Fruit fly (Drosophila melanogaster) whole organism, embryonic: ENCODE data around the gene ct.

Experiments used
- Antp ChIP-seq: fragments of 200-800 bp; sonication (Bioruptor generic); optimal IDR thresholded peaks from 3 replicates; lab custom pipeline; 2016; ENCODE audit warnings: missing biosample characterization, missing genetic modification characterization
- Asciz ChIP-seq: fragments of 200-800 bp; sonication (Bioruptor generic); optimal IDR thresholded peaks from 2 replicates; lab custom pipeline; 2017; ENCODE audit warnings: missing biosample characterization, mild to moderate bottlenecking, missing genetic modification characterization, missing genetic modification reagents
- B-H2 ChIP-seq: fragments of 200-800 bp; sonication (Bioruptor generic); optimal IDR thresholded peaks from 2 replicates; lab custom pipeline; 2018; ENCODE audit warnings: missing biosample characterization, mild to moderate bottlenecking, missing genetic modification characterization
- Bdp1 ChIP-seq: fragments of 200-800 bp; sonication (Bioruptor generic); optimal IDR thresholded peaks from 3 replicates; lab custom pipeline; 2016; ENCODE audit warnings: missing biosample characterization, missing genetic modification characterization
- CG10209 ChIP-seq: fragments of 200-800 bp; sonication (Bioruptor generic); optimal IDR thresholded peaks from 3 replicates; lab custom pipeline; 2017; ENCODE audit warnings: missing biosample characterization, mild to moderate bottlenecking, missing genetic modification characterization, missing genetic modification reagents
- CG11398 ChIP-seq: fragments of 200-800 bp; sonication (Bioruptor generic); optimal IDR thresholded peaks from 2 replicates; lab custom pipeline; 2016; ENCODE audit warnings: missing biosample characterization, missing genetic modification characterization
- CG11456 ChIP-seq: fragments of 200-800 bp; sonication (Bioruptor generic); IDR thresholded peaks from 3 replicates; pipeline ENCODE4 v1.3.6; 2022; ENCODE audit warnings: missing biosample characterization, missing genetic modification characterization
- CG12071 ChIP-seq: fragments of 200-800 bp; sonication (Bioruptor generic); optimal IDR thresholded peaks from 3 replicates; lab custom pipeline; 2018; ENCODE audit warnings: missing biosample characterization, mild to moderate bottlenecking, missing genetic modification characterization
- CG12155 ChIP-seq: fragments of 200-800 bp; sonication (Bioruptor generic); optimal IDR thresholded peaks from 3 replicates; lab custom pipeline; 2016; ENCODE audit warnings: missing biosample characterization, missing genetic modification characterization
- CG12299 ChIP-seq: fragments of 200-800 bp; sonication (Bioruptor generic); optimal IDR thresholded peaks from 2 replicates; lab custom pipeline; 2018; ENCODE audit warnings: missing biosample characterization, mild to moderate bottlenecking, missing genetic modification characterization
- CG1233 ChIP-seq: fragments of 200-800 bp; sonication (Bioruptor generic); optimal IDR thresholded peaks from 4 replicates; lab custom pipeline; 2018; ENCODE audit warnings: missing biosample characterization, mild to moderate bottlenecking, missing genetic modification characterization
- CG12744 ChIP-seq: fragments of 200-800 bp; sonication (Bioruptor generic); optimal IDR thresholded peaks from 2 replicates; lab custom pipeline; 2016; ENCODE audit warnings: missing biosample characterization, missing genetic modification characterization
- CG16815 ChIP-seq: fragments of 200-800 bp; sonication (Bioruptor generic); optimal IDR thresholded peaks from 3 replicates; lab custom pipeline; 2017; ENCODE audit warnings: missing biosample characterization, mild to moderate bottlenecking, missing genetic modification characterization
- CG30403 ChIP-seq: fragments of 200-800 bp; sonication (Bioruptor generic); optimal IDR thresholded peaks from 3 replicates; lab custom pipeline; 2016; ENCODE audit warnings: missing biosample characterization, missing genetic modification characterization
- CG30431 ChIP-seq: fragments of 200-800 bp; sonication (Bioruptor generic); optimal IDR thresholded peaks from 2 replicates; lab custom pipeline; 2017; ENCODE audit warnings: missing biosample characterization, missing genetic modification characterization
- CG31441 ChIP-seq: fragments of 200-800 bp; sonication (Bioruptor generic); IDR thresholded peaks from 2 replicates; pipeline ENCODE4 v1.3.6; 2022; ENCODE audit warnings: missing biosample characterization, missing genetic modification characterization
- CG34422 ChIP-seq: fragments of 200-800 bp; sonication (Bioruptor generic); IDR thresholded peaks from 3 replicates; pipeline ENCODE4 v1.3.6; 2022; ENCODE audit warnings: missing biosample characterization, missing genetic modification characterization
- CG43689 ChIP-seq: fragments of 200-800 bp; sonication (Bioruptor generic); IDR thresholded peaks from 2 replicates; pipeline ENCODE4 v1.3.6; 2022; ENCODE audit warnings: missing biosample characterization, missing genetic modification characterization
- CG7372 ChIP-seq: fragments of 200-800 bp; sonication (Bioruptor generic); IDR thresholded peaks from 2 replicates; pipeline ENCODE4 v1.3.6; 2022; ENCODE audit warnings: missing biosample characterization, missing genetic modification characterization
- CG7839 ChIP-seq: fragments of 200-800 bp; sonication (Bioruptor generic); optimal IDR thresholded peaks from 3 replicates; lab custom pipeline; 2018; ENCODE audit warnings: missing biosample characterization, mild to moderate bottlenecking, missing genetic modification characterization, moderate library complexity
- CG8359 ChIP-seq: fragments of 200-800 bp; sonication (Bioruptor generic); optimal IDR thresholded peaks from 2 replicates; lab custom pipeline; 2017; ENCODE audit warnings: missing biosample characterization, mild to moderate bottlenecking, missing genetic modification characterization, borderline replicate concordance
- CG8765 ChIP-seq: fragments of 200-800 bp; sonication (Bioruptor generic); IDR thresholded peaks from 2 replicates; pipeline ENCODE4 v1.3.6; 2022; ENCODE audit warnings: missing biosample characterization, missing genetic modification characterization
- CG9437 ChIP-seq: fragments of 200-800 bp; sonication (Bioruptor generic); optimal IDR thresholded peaks from 2 replicates; lab custom pipeline; 2018; ENCODE audit warnings: missing biosample characterization, mild to moderate bottlenecking, missing genetic modification characterization
- CrebB ChIP-seq: fragments of 200-800 bp; sonication (Bioruptor generic); optimal IDR thresholded peaks from 3 replicates; lab custom pipeline; 2018; ENCODE audit warnings: missing biosample characterization, mild to moderate bottlenecking, missing genetic modification characterization
- Dll ChIP-seq: fragments of 200-800 bp; sonication (Bioruptor generic); IDR thresholded peaks from 4 replicates; pipeline ENCODE4 v1.3.6; 2022; ENCODE audit warnings: missing biosample characterization, missing genetic modification characterization; ENCODE audit not compliant: partially characterized antibody
- GATAe ChIP-seq: fragments of 200-800 bp; sonication (Bioruptor generic); conservative IDR thresholded peaks from 2 replicates; pipeline ENCODE4 v1.3.6; 2022; ENCODE audit warnings: missing biosample characterization, missing genetic modification characterization
- HLH3B ChIP-seq: fragments of 200-800 bp; sonication (Bioruptor generic); IDR thresholded peaks from 2 replicates; pipeline ENCODE4 v1.3.6; 2022; ENCODE audit warnings: missing biosample characterization, missing genetic modification characterization
- HmgZ ChIP-seq: fragments of 200-800 bp; sonication (Bioruptor generic); optimal IDR thresholded peaks from 2 replicates; lab custom pipeline; 2018; ENCODE audit warnings: missing biosample characterization, mild to moderate bottlenecking, missing genetic modification characterization
- MBD-R2 ChIP-seq: fragments of 200-800 bp; sonication (Bioruptor generic); IDR thresholded peaks from 2 replicates; pipeline ENCODE4 v1.3.6; 2022; ENCODE audit warnings: missing biosample characterization, missing genetic modification characterization
- Nf-YC ChIP-seq: fragments of 200-800 bp; optimal IDR thresholded peaks from 3 replicates; lab custom pipeline; 2019; ENCODE audit warnings: missing biosample characterization, mild to moderate bottlenecking, missing genetic modification characterization, moderate library complexity
- Pdp1 ChIP-seq, 2 experiments: fragments of 200-800 bp; sonication (Bioruptor generic); optimal IDR thresholded peaks; 3 replicates each; lab custom pipeline; 2016; ENCODE audit warnings: missing biosample characterization in 2 of 2, missing genetic modification characterization in 2 of 2, mild to moderate bottlenecking in 1 of 2, moderate library complexity in 1 of 2
- Rfx ChIP-seq: fragments of 200-800 bp; sonication (Bioruptor generic); IDR thresholded peaks from 2 replicates; pipeline ENCODE4 v1.3.6; 2022; ENCODE audit warnings: missing biosample characterization, missing genetic modification characterization
- Spps ChIP-seq: fragments of 200-800 bp; sonication (Bioruptor generic); optimal IDR thresholded peaks from 2 replicates; lab custom pipeline; 2018; ENCODE audit warnings: missing biosample characterization, mild to moderate bottlenecking, missing genetic modification characterization
- Xrp1 ChIP-seq: fragments of 200-800 bp; sonication (Bioruptor generic); IDR thresholded peaks from 2 replicates; pipeline ENCODE4 v1.3.6; 2022; ENCODE audit warnings: missing biosample characterization, missing genetic modification characterization
- ac ChIP-seq: fragments of 200-800 bp; sonication (Bioruptor generic); optimal IDR thresholded peaks from 3 replicates; lab custom pipeline; 2017; ENCODE audit warnings: missing biosample characterization, mild to moderate bottlenecking, missing genetic modification characterization
- cas ChIP-seq: fragments of 200-800 bp; sonication (Bioruptor generic); IDR thresholded peaks from 2 replicates; pipeline ENCODE4 v1.3.6; 2022; ENCODE audit warnings: missing biosample characterization, missing genetic modification characterization
- cg ChIP-seq: fragments of 200-800 bp; sonication (Bioruptor generic); optimal IDR thresholded peaks from 3 replicates; lab custom pipeline; 2019; ENCODE audit warnings: missing biosample characterization, mild to moderate bottlenecking, missing genetic modification characterization, moderate library complexity
- crol ChIP-seq: fragments of 200-800 bp; sonication (Bioruptor generic); IDR thresholded peaks from 2 replicates; pipeline ENCODE4 v1.3.6; 2022; ENCODE audit warnings: missing biosample characterization, missing genetic modification characterization
- fru ChIP-seq: fragments of >200 bp; optimal IDR thresholded peaks from 2 replicates; lab custom pipeline; 2017
- hth ChIP-seq: fragments of >200 bp; optimal IDR thresholded peaks from 2 replicates; lab custom pipeline; 2017; ENCODE audit warnings: inconsistent platforms
- kay ChIP-seq: fragments of 200-800 bp; sonication (Bioruptor generic); optimal IDR thresholded peaks from 2 replicates; lab custom pipeline; 2016; ENCODE audit warnings: missing biosample characterization, missing genetic modification characterization
- nom ChIP-seq: fragments of 200-800 bp; sonication (Bioruptor generic); optimal IDR thresholded peaks from 2 replicates; lab custom pipeline; 2017; ENCODE audit warnings: missing biosample characterization, missing genetic modification characterization, mild to moderate bottlenecking, moderate library complexity, missing genetic modification reagents
- oc ChIP-seq: fragments of 200-800 bp; sonication (Bioruptor generic); optimal IDR thresholded peaks from 2 replicates; lab custom pipeline; 2018; ENCODE audit warnings: missing biosample characterization, mild to moderate bottlenecking, missing genetic modification characterization, moderate library complexity
- psq ChIP-seq: fragments of 200-800 bp; sonication (Bioruptor generic); optimal IDR thresholded peaks from 2 replicates; lab custom pipeline; 2017; ENCODE audit warnings: missing biosample characterization, missing genetic modification characterization
- pum ChIP-seq: fragments of 200-800 bp; sonication (Bioruptor generic); optimal IDR thresholded peaks from 2 replicates; lab custom pipeline; 2016; ENCODE audit warnings: missing biosample characterization, missing genetic modification characterization
- slp2 ChIP-seq: fragments of 200-800 bp; sonication (Bioruptor generic); optimal IDR thresholded peaks from 2 replicates; lab custom pipeline; 2016; ENCODE audit warnings: missing biosample characterization, missing genetic modification characterization
- ssp ChIP-seq: fragments of 200-800 bp; sonication (Bioruptor generic); IDR thresholded peaks from 2 replicates; pipeline ENCODE4 v1.3.6; 2022; ENCODE audit warnings: missing biosample characterization, missing genetic modification characterization
- toy ChIP-seq: fragments of 200-800 bp; sonication (Bioruptor generic); IDR thresholded peaks from 2 replicates; pipeline ENCODE4 v1.3.6; 2022; ENCODE audit warnings: missing biosample characterization, missing genetic modification characterization
- twi ChIP-seq: fragments of 200-800 bp; optimal IDR thresholded peaks from 2 replicates; lab custom pipeline; 2019; ENCODE audit warnings: missing biosample characterization, mild to moderate bottlenecking, missing genetic modification characterization, moderate library complexity

The ct gene

DNA sequence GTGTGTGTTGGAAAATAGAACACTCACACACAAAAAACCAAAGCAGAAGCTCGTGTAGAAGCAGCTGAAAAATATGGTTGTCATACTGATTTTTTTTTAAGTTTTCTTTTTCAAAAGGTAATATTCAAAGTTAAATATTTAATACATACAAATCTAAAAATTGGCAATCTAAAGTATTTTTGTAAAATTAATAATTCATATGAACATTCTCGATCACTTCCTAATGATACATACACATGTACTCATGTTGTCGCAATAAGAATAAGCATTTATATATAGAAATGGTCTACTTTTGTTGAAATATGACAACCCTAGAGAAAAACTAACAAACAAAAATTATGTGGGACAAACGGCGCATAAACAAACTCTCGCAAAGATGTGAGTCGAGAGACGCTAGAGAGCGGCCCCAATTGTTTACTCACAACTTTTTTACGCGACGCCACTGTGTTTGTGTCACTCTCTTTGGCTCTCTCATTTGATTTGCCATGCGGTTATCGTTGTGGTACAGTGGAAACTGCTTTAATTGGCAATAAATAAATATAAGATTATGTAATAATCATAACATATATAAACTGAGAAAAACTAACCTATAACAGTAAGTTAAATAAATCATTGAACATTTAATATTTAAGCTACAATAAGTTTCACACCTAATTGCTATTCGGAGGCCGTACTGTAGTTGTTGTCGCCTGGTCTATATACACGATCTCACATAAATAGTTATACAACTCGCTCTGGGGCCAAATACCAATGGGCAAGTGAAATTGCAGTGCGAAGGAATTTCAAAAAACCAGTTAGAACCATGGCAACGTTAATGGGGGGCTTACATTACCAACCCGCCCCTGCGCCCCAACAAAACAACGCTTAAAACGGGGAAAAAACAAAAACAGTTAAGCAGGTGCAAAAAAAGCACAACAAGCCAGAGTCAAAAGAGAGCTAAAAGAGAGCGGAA is 98.4 kb downstream of the ct start (continued):
- TF ChIP-seq oc (tag; lab: Kevin White, UChicago), result peak; percentile 98
- peak; percentile 72 for TF ChIP-seq Antp
- TF ChIP-seq Rfx (GFP tag; lab: Robert Waterston, UW), result peak; percentile 99
- TF ChIP-seq CG8359 (GFP tag; lab: Kevin White, UChicago), result peak; percentile 84
- TF ChIP-seq Spps, result peak; percentile 90
- TF ChIP-seq CG12299 (tag; lab: Kevin White, UChicago), result peak; percentile 98
- peak; percentile 98 for TF ChIP-seq Xrp1 (GFP tag; lab: Robert Waterston, UW)
- TF ChIP-seq fru, result no peak
- TF ChIP-seq pum (GFP tag; lab: Kevin White, UChicago), result peak; percentile 74
- TF ChIP-seq CG1233 (GFP tag; lab: Kevin White, UChicago), result peak; percentile 98
- TF ChIP-seq twi (tag; lab: Kevin White, UChicago), result peak; percentile 96
- TF ChIP-seq psq (GFP tag; lab: Kevin White, UChicago), result peak; percentile 93
- TF ChIP-seq CG8765, result peak; percentile 93
- TF ChIP-seq CrebB (tag; lab: Kevin White, UChicago), result peak; percentile 98
- peak; percentile 91 for TF ChIP-seq CG30431
- peak; percentile 98 for TF ChIP-seq toy (GFP tag; lab: Robert Waterston, UW)
- peak; percentile 97 for TF ChIP-seq CG43689 (GFP tag; lab: Robert Waterston, UW)
- peak; percentile 93 for TF ChIP-seq CG16815
- peak; percentile 98 for TF ChIP-seq CG11456 (GFP tag; lab: Robert Waterston, UW)
- 0 out of 4 replicates have a peak, but pooled peaks have one; percentile 17 for TF ChIP-seq Dll
- peak; percentile 88 for TF ChIP-seq kay
- peak; percentile 96 for TF ChIP-seq CG10209 (GFP tag; lab: Kevin White, UChicago)
- peak; percentile 99 for TF ChIP-seq HmgZ
- TF ChIP-seq B-H2, result peak; percentile 100
- TF ChIP-seq GATAe (GFP tag; lab: Robert Waterston, UW), result peak; percentile 95
- TF ChIP-seq crol (GFP tag; lab: Robert Waterston, UW), result peak; percentile 71
- TF ChIP-seq CG11398 (GFP tag; lab: Kevin White, UChicago), result peak; percentile 48
- TF ChIP-seq ssp, result peak; percentile 92
- TF ChIP-seq cg (GFP tag; lab: Kevin White, UChicago), result peak; percentile 57
- TF ChIP-seq Asciz (GFP tag; lab: Kevin White, UChicago), result peak; percentile 96
- TF ChIP-seq CG9437, result peak; percentile 94
- TF ChIP-seq CG34422 (GFP tag; lab: Robert Waterston, UW), result peak; percentile 99
- TF ChIP-seq Nf-YC (tag; lab: Kevin White, UChicago), result peak; percentile 94
- TF ChIP-seq CG30403 (GFP tag; lab: Kevin White, UChicago), result peak; percentile 97
- TF ChIP-seq CG31441 (GFP tag; lab: Robert Waterston, UW), result peak; percentile 96
- TF ChIP-seq ac (GFP tag; lab: Kevin White, UChicago), result peak; percentile 81
- TF ChIP-seq CG7372 (GFP tag; lab: Robert Waterston, UW), result peak; percentile 99
- peak; percentile 97 for TF ChIP-seq cas (GFP tag; lab: Robert Waterston, UW)
- peak; percentile 98 for TF ChIP-seq nom
- peak; percentile 95 for TF ChIP-seq CG12155 (GFP tag; lab: Kevin White, UChicago)
- TF ChIP-seq hth (lab: Kevin White, UChicago), result no peak
- TF ChIP-seq MBD-R2 (GFP tag; lab: Robert Waterston, UW), result peak; percentile 99
- TF ChIP-seq HLH3B, result peak; percentile 99
- TF ChIP-seq slp2 (GFP tag; lab: Kevin White, UChicago), result peak; percentile 76
- TF ChIP-seq CG12744 (GFP tag; lab: Kevin White, UChicago), result peak; percentile 76
- peak; percentile 66 for TF ChIP-seq Bdp1 (GFP tag; lab: Kevin White, UChicago)
- peak; percentile 97 for TF ChIP-seq CG12071 (GFP tag; lab: Kevin White, UChicago)
- TF ChIP-seq Pdp1 (GFP tag; optimal IDR thresholded peaks at IDR 0.05; lab: Kevin White, UChicago), result peak; percentile 69 to 98
- TF ChIP-seq CG7839 (tag; lab: Kevin White, UChicago), result peak; percentile 99
